Fruit fly (Drosophila melanogaster): Measurements from ENCODE around the gene Arl1.

Arl1 gene

DNA sequence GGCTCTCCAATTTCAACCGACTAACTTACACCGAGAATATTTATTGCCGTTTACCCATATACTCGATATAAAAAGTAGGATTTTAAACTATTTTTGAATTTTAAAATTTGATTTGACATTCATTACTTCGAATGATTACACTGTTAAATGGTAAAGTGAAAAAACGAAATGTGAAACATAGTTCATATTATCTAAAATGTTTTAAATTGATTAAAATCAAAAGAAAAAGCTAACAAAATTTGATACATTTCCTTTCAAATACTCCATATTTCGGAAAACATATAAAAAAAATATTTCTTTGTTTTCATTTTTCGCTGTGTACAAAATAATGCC lies 35.3 kb downstream of the Arl1 start (continued):
- no peak for TF ChIP-seq CG8119 (GFP tag; IDR thresholded peaks at IDR 0.05)
- no peak for TF ChIP-seq Smox (GFP tag; optimal IDR thresholded peaks at IDR 0.05)
- no peak for TF ChIP-seq OdsH (GFP tag; optimal IDR thresholded peaks at IDR 0.05)
- peak; percentile 14 for TF ChIP-seq CG32006 (GFP tag; optimal IDR thresholded peaks at IDR 0.05)

DNA sequence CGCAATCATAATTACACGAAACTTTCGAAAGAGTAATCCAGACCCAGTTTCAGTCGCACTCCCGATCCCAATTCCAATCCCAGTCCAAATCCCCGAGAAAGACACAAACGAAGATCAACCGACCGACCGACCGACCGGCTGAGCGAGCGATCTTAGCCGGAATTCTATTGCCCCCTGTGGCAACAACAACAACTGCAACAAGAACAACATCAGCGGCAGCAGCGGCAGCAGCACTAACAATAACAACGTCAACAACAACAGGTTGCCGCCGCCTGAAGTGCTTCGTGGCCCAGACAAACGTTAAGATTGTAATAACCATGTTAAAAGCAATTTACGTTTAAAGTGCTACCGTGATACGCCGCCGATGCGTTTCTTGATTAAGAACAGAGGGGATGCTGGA lies 35.8 kb downstream of the Arl1 start:
- TF ChIP-seq esn (GFP tag; optimal IDR thresholded peaks at IDR 0.05) (no peak), cyc (GFP tag; optimal IDR thresholded peaks at IDR 0.05) (no peak), Gug (GFP tag; IDR thresholded peaks at IDR 0.05) (no peak), CG31627 (GFP tag; optimal IDR thresholded peaks at IDR 0.05) (no peak), Met (GFP tag; optimal IDR thresholded peaks at IDR 0.05) (no peak)

DNA sequence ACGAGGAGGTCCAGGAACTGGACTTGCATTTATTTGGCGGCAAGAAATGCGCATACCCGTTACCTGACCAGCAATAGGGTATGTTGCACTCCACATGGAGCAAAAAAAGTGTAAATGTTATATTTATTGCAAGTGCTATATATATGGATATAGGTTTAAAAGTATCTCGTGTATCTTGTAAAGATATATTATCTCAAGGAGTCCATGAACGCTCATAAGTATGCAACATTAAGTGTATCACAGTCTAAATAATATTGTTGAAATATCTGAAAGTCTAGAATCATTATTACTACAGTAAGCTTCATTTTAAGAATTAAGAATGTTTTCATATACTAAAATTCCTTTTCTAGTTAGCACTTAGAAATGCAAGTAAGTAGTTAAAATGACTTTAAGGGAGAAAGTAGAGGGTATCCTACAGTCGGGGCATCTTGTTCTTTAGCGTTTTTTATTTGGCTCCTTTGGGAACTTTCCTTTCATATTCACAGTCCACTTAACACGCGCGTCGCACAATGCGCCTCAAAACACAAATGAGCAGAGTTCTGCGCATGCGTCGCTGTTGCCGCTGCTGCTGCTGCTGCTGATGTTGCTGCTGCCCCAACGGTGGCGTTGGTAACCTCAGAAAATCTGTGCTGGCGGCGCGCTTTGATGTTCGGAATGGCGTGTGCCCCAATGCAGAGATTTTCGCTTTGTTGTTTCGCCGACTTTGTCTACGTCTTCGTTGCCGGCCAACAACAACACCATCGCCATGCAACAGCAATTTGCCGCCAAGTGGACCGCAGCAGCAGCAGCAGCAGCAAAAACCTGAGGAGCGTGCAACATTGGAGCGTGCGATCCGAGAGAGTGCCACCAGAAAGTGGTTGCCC lies 36.4 kb downstream of the Arl1 start:
- TF ChIP-seq CG34406 (GFP tag; optimal IDR thresholded peaks at IDR 0.05) (peak; percentile 22), Smox (GFP tag; optimal IDR thresholded peaks at IDR 0.05) (peak; percentile 55), svp (GFP tag) (peak; percentile 89), Sox14 (GFP tag; optimal IDR thresholded peaks at IDR 0.05) (peak; percentile 51), CG6163 (GFP tag; IDR thresholded peaks at IDR 0.05) (no peak), achi (GFP tag; optimal IDR thresholded peaks at IDR 0.05) (peak; percentile 9), CG8632 (GFP tag; optimal IDR thresholded peaks at IDR 0.05) (no peak), CG32006 (GFP tag; optimal IDR thresholded peaks at IDR 0.05) (peak; percentile 55), Met (GFP tag; optimal IDR thresholded peaks at IDR 0.05) (peak; percentile 61), CG3032 (tag; optimal IDR thresholded peaks at IDR 0.05) (no peak), CG4318 (GFP tag; optimal IDR thresholded peaks at IDR 0.05) (peak; percentile 21), CG16779 (tag; optimal IDR thresholded peaks at IDR 0.05) (no peak), Sox102F (GFP tag; optimal IDR thresholded peaks at IDR 0.05) (peak; percentile 38), esn (GFP tag; optimal IDR thresholded peaks at IDR 0.05) (peak; percentile 61), Ets21C (GFP tag; optimal IDR thresholded peaks at IDR 0.05) (peak; percentile 29), CG3919 (GFP tag; optimal IDR thresholded peaks at IDR 0.05) (peak; percentile 55), CG6854 (GFP tag; optimal IDR thresholded peaks at IDR 0.05) (no peak), fd59A (GFP tag; optimal IDR thresholded peaks at IDR 0.05) (no peak), topi (GFP tag; optimal IDR thresholded peaks at IDR 0.05) (peak; percentile 67), CG6276 (GFP tag; optimal IDR thresholded peaks at IDR 0.05) (peak; percentile 13), cyc (GFP tag; optimal IDR thresholded peaks at IDR 0.05) (peak; percentile 51), CG8319 (GFP tag; optimal IDR thresholded peaks at IDR 0.05) (peak; percentile 82), OdsH (GFP tag; optimal IDR thresholded peaks at IDR 0.05) (peak; percentile 39), Eip78C (GFP tag) (peak; percentile 84), acj6 (GFP tag; optimal IDR thresholded peaks at IDR 0.05) (peak; percentile 35), CG6808 (GFP tag; optimal IDR thresholded peaks at IDR 0.05) (peak; percentile 12), eg (GFP tag; IDR thresholded peaks at IDR 0.05) (0 out of 3 replicates have a peak, but pooled peaks have one; percentile 27), CG6792 (GFP tag; optimal IDR thresholded peaks at IDR 0.05) (peak; percentile 9), CG11902 (GFP tag; optimal IDR thresholded peaks at IDR 0.05) (no peak), Hr39 (GFP tag; optimal IDR thresholded peaks at IDR 0.05) (peak; percentile 62), CG31627 (GFP tag; optimal IDR thresholded peaks at IDR 0.05) (peak; percentile 41), pdm3 (GFP tag; optimal IDR thresholded peaks at IDR 0.05) (peak; percentile 22), Hr38 (GFP tag; optimal IDR thresholded peaks at IDR 0.05) (no peak), lz (GFP tag; optimal IDR thresholded peaks at IDR 0.05) (peak; percentile 23), salr (GFP tag; optimal IDR thresholded peaks at IDR 0.05) (peak in 1 of 2 experiments; percentile 44), CG10631 (GFP tag; optimal IDR thresholded peaks at IDR 0.05) (peak; percentile 4)

All from whole organism, prepupa.